Worm (Caenorhabditis elegans) whole organism, midembryonic: ENCODE data around the gene nlp-27.

Experiments
- T22C8.4 ChIP-seq: fragments of 200-800 bp; sonication (Bioruptor generic); IDR thresholded peaks from 2 replicates; pipeline ENCODE4 v1.3.6; 2022; ENCODE audit warnings: missing genetic modification characterization, missing compliant biosample characterization
- cog-1 ChIP-seq: sonication (generic microtip); optimal IDR thresholded peaks from 2 replicates; lab custom pipeline; 2016; ENCODE audit warnings: missing genetic modification characterization, missing compliant biosample characterization
- klf-2 ChIP-seq: fragments of 200-800 bp; sonication (Bioruptor generic); conservative IDR thresholded peaks from 2 replicates; pipeline ENCODE4 v1.3.6; 2022; ENCODE audit warnings: missing genetic modification reagents, missing genetic modification characterization, missing compliant biosample characterization
- med-1 ChIP-seq: sonication (generic microtip); optimal IDR thresholded peaks from 2 replicates; lab custom pipeline; 2017; ENCODE audit warnings: missing genetic modification characterization, mild to moderate bottlenecking, missing compliant biosample characterization, antibody characterized with exemption, missing genetic modification reagents; ENCODE audit not compliant: insufficient read depth
- ref-1 ChIP-seq: fragments of 200-800 bp; sonication (Bioruptor generic); conservative IDR thresholded peaks from 2 replicates; pipeline ENCODE4 v1.3.6; 2022; ENCODE audit warnings: missing genetic modification reagents, missing genetic modification characterization, missing compliant biosample characterization
- tab-1 ChIP-seq: fragments of 200-800 bp; sonication (Bioruptor generic); IDR thresholded peaks from 2 replicates; pipeline ENCODE4 v1.3.6; 2022; ENCODE audit warnings: missing genetic modification characterization, missing compliant biosample characterization
- ztf-23 ChIP-seq: fragments of 200-800 bp; sonication (Bioruptor generic); IDR thresholded peaks from 2 replicates; pipeline ENCODE4 v1.3.6; 2022; ENCODE audit warnings: missing genetic modification reagents, missing genetic modification characterization, missing compliant biosample characterization
- ztf-29 ChIP-seq: fragments of 200-800 bp; sonication (Bioruptor generic); IDR thresholded peaks from 2 replicates; pipeline ENCODE4 v1.3.6; 2022; ENCODE audit warnings: missing genetic modification reagents, missing genetic modification characterization, missing compliant biosample characterization

- no peak for TF ChIP-seq klf-2
- TF ChIP-seq ref-1: no peak
- no peak for TF ChIP-seq cog-1 (tag; lab: Kevin White, UChicago)
- no peak for TF ChIP-seq ztf-29
- TF ChIP-seq tab-1 (GFP tag; lab: Robert Waterston, UW): no peak
- TF ChIP-seq T22C8.4: no peak
- no peak for TF ChIP-seq med-1 (GFP tag; lab: Kevin White, UChicago)
- no peak for TF ChIP-seq ztf-23 (GFP tag; lab: Robert Waterston, UW)
Observed at ce11 chrV:4034303-4034702, 45.1 kb downstream of the nlp-27 start, which contains the start of gene C49G7.7.
